Worm (Caenorhabditis elegans) whole organism, late embryonic: Measurements from ENCODE around the gene npr-18.

Source experiments
- F13H6.1 ChIP-seq: sonication (generic microtip); optimal IDR thresholded peaks from 2 replicates; lab custom pipeline; 2016; ENCODE audit warnings: missing genetic modification characterization, missing compliant biosample characterization
- T23F11.4 ChIP-seq: fragments of 200-800 bp; sonication (Bioruptor generic); optimal IDR thresholded peaks from 2 replicates; lab custom pipeline; 2018; ENCODE audit warnings: mild to moderate bottlenecking, missing genetic modification characterization, missing compliant biosample characterization
- ceh-22 ChIP-seq: sonication (generic microtip); optimal IDR thresholded peaks from 2 replicates; lab custom pipeline; 2017; ENCODE audit warnings: missing biosample characterization, missing genetic modification characterization
- ceh-30 ChIP-seq: fragments of 150-350 bp; optimal IDR thresholded peaks from 2 replicates; lab custom pipeline; 2014; ENCODE audit warnings: missing biosample characterization, missing genetic modification characterization
- ceh-45 ChIP-seq: fragments of 200-800 bp; sonication (Bioruptor generic); IDR thresholded peaks from 2 replicates; pipeline ENCODE4 v1.3.6; 2022; ENCODE audit warnings: missing genetic modification reagents, missing genetic modification characterization, missing compliant biosample characterization
- dmd-4 ChIP-seq: sonication (generic microtip); optimal IDR thresholded peaks from 2 replicates; lab custom pipeline; 2016; ENCODE audit warnings: borderline replicate concordance, missing genetic modification characterization, missing compliant biosample characterization
- eyg-1 ChIP-seq: sonication (generic microtip); optimal IDR thresholded peaks from 2 replicates; lab custom pipeline; 2016; ENCODE audit warnings: missing genotype, missing genetic modification characterization, missing compliant biosample characterization
- hlh-15 ChIP-seq: sonication (generic microtip); optimal IDR thresholded peaks from 2 replicates; lab custom pipeline; 2016; ENCODE audit warnings: missing genetic modification characterization, missing compliant biosample characterization
- lim-6 ChIP-seq: sonication (generic microtip); optimal IDR thresholded peaks from 2 replicates; lab custom pipeline; 2016; ENCODE audit warnings: missing genetic modification characterization, missing compliant biosample characterization
- odd-2 ChIP-seq: sonication (generic microtip); optimal IDR thresholded peaks from 2 replicates; lab custom pipeline; 2017; ENCODE audit warnings: antibody characterized with exemption, mild to moderate bottlenecking, missing genetic modification characterization, missing compliant biosample characterization
- sdc-2 ChIP-seq: sonication (generic microtip); optimal IDR thresholded peaks from 2 replicates; lab custom pipeline; 2016; ENCODE audit warnings: missing genotype, missing genetic modification characterization, missing compliant biosample characterization
- syd-9 ChIP-seq: sonication (generic microtip); optimal IDR thresholded peaks from 2 replicates; lab custom pipeline; 2016; ENCODE audit warnings: mild to moderate bottlenecking, missing genetic modification characterization, moderate library complexity, missing compliant biosample characterization

The npr-18 gene

DNA sequence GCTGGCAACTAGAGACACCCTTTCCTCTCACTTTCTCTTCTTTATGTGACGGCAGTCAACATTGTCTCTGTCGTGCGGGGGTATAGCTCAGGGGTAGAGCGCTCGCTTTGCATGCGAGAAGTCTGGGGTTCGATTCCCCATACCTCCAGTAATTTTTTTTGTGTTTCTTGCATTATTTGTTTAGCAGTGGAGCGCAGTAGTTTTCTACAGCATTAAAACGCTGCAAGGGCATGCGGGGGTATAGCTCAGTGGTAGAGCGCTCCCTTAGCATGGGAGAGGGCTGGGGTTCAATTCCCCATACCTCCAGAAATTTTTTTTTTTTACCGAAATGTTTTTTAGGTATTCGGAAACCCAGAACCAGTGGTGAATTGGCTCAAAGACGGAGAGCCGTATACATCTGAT, 53.0 kb downstream of the npr-18 start (continued):
- TF ChIP-seq dmd-4 (tag; lab: Kevin White, UChicago): peak; percentile 95
- peak; percentile 98 for TF ChIP-seq ceh-45 (GFP tag; lab: Robert Waterston, UW)
- peak; percentile 92 for TF ChIP-seq T23F11.4 (GFP tag; lab: Kevin White, UChicago)
- peak; percentile 88 for TF ChIP-seq lim-6 (tag; lab: Kevin White, UChicago)
- TF ChIP-seq syd-9: peak; percentile 96
- peak; percentile 92 for TF ChIP-seq sdc-2 (tag; lab: Kevin White, UChicago)
- peak; percentile 94 for TF ChIP-seq hlh-15
- TF ChIP-seq F13H6.1: peak; percentile 92
- TF ChIP-seq eyg-1 (tag; lab: Kevin White, UChicago): peak; percentile 97
- TF ChIP-seq odd-2: peak; percentile 82
- TF ChIP-seq ceh-22: peak; percentile 57
- TF ChIP-seq ceh-30: peak; percentile 73
